Worm (Caenorhabditis elegans): ENCODE data around the gene B0462.4.

ce11 chrV:18350721-18351120 lies 19.7 kb upstream of the B0462.4 start, which contains the start of gene C08E8.11:
- TF ChIP-seq ceh-36 (tag; optimal IDR thresholded peaks at IDR 0.05), result no peak
- no peak for TF ChIP-seq flt-1 (GFP tag; IDR thresholded peaks at IDR 0.05)
- TF ChIP-seq ama-1 (optimal IDR thresholded peaks at IDR 0.05), result no peak
- no peak for TF ChIP-seq scrt-1 (GFP tag; IDR thresholded peaks at IDR 0.05)
- TF ChIP-seq tbx-37 (GFP tag; conservative IDR thresholded peaks at IDR 0.05), result no peak
- no peak for TF ChIP-seq ets-7 (tag; optimal IDR thresholded peaks at IDR 0.05)
- no peak for TF ChIP-seq B0310.2 (tag; optimal IDR thresholded peaks at IDR 0.05)
- no peak for TF ChIP-seq sea-1 (GFP tag; conservative IDR thresholded peaks at IDR 0.05)
- no peak for TF ChIP-seq tbx-11 (GFP tag; IDR thresholded peaks at IDR 0.05)
- TF ChIP-seq hmbx-1 (tag; optimal IDR thresholded peaks at IDR 0.05), result no peak
- TF ChIP-seq ceh-13 (GFP tag; optimal IDR thresholded peaks at IDR 0.05), result no peak
- TF ChIP-seq tra-4 (tag; optimal IDR thresholded peaks at IDR 0.05), result no peak
